Worm (Caenorhabditis elegans) whole organism, midembryonic: Measurements from ENCODE around the gene Y62F5A.10.

ENCODE experiments used
- cog-1 ChIP-seq: sonication (generic microtip); optimal IDR thresholded peaks from 2 replicates; lab custom pipeline; 2016; ENCODE audit warnings: missing genetic modification characterization, missing compliant biosample characterization
- flt-1 ChIP-seq: fragments of 200-800 bp; sonication (Bioruptor generic); IDR thresholded peaks from 2 replicates; pipeline ENCODE4 v1.3.6; 2022; ENCODE audit warnings: missing genetic modification characterization, missing compliant biosample characterization
- tab-1 ChIP-seq: fragments of 200-800 bp; sonication (Bioruptor generic); IDR thresholded peaks from 2 replicates; pipeline ENCODE4 v1.3.6; 2022; ENCODE audit warnings: missing genetic modification characterization, missing compliant biosample characterization

- no peak for TF ChIP-seq flt-1 (GFP tag; lab: Robert Waterston, UW)
- no peak for TF ChIP-seq tab-1 (GFP tag; lab: Robert Waterston, UW)
- TF ChIP-seq cog-1 (tag; lab: Kevin White, UChicago) = no peak
Measured at ce11 chrII:11485200-11485599, 36.2 kb upstream of the Y62F5A.10 start, which contains the start of gene twk-5.
